Fruit fly (Drosophila melanogaster): Measurements from ENCODE around the gene laf.

laf gene

dm6 chr3R:4846787-4847186 lies 31.5 kb downstream of the laf start (continued):
- peak; percentile 15 for TF ChIP-seq Hr3 (GFP tag; optimal IDR thresholded peaks at IDR 0.05)
- no peak for TF ChIP-seq ssp (GFP tag; IDR thresholded peaks at IDR 0.05)
- no peak for TF ChIP-seq grn (GFP tag; optimal IDR thresholded peaks at IDR 0.05)
- TF ChIP-seq Med (GFP tag) = peak; percentile 83
- TF ChIP-seq CG17829 (tag; optimal IDR thresholded peaks at IDR 0.05) = peak; percentile 55
- TF ChIP-seq Usf (GFP tag; optimal IDR thresholded peaks at IDR 0.05) = no peak
- no peak for TF ChIP-seq gsb (GFP tag; IDR thresholded peaks at IDR 0.05)
- no peak for TF ChIP-seq CG18599 (GFP tag; optimal IDR thresholded peaks at IDR 0.05)
- no peak for TF ChIP-seq ash1 (GFP tag; optimal IDR thresholded peaks at IDR 0.05)
- no peak for TF ChIP-seq Fer2 (tag; optimal IDR thresholded peaks at IDR 0.05)
- no peak for TF ChIP-seq CG9932 (GFP tag; IDR thresholded peaks at IDR 0.05)
- TF ChIP-seq CG17802 (tag; optimal IDR thresholded peaks at IDR 0.05) = peak; percentile 32
- 0 out of 2 replicates have a peak, but pooled peaks have one; percentile 25 for TF ChIP-seq Oaz (GFP tag; IDR thresholded peaks at IDR 0.05)
- no peak for TF ChIP-seq ttk (GFP tag; IDR thresholded peaks at IDR 0.05)
- TF ChIP-seq da (GFP tag; optimal IDR thresholded peaks at IDR 0.05) = no peak
- no peak for TF ChIP-seq sob (GFP tag; IDR thresholded peaks at IDR 0.05)
- TF ChIP-seq dimm (GFP tag; IDR thresholded peaks at IDR 0.05) = no peak
- no peak for TF ChIP-seq CG6254 (GFP tag; optimal IDR thresholded peaks at IDR 0.05)
- no peak for TF ChIP-seq CG11456 (GFP tag; IDR thresholded peaks at IDR 0.05)
- no peak for TF ChIP-seq CG31388 (GFP tag; optimal IDR thresholded peaks at IDR 0.05)
- no peak for TF ChIP-seq Sin3A (optimal IDR thresholded peaks at IDR 0.05)
- TF ChIP-seq CG18011 (GFP tag; optimal IDR thresholded peaks at IDR 0.05) = no peak
- TF ChIP-seq Bgb (GFP tag; IDR thresholded peaks at IDR 0.05; ENCODE audit: partially characterized antibody) = no peak
- peak; percentile 10 for TF ChIP-seq CG9437 (GFP tag; optimal IDR thresholded peaks at IDR 0.05)
- peak; percentile 1 for TF ChIP-seq nerfin-1 (tag; optimal IDR thresholded peaks at IDR 0.05)
- TF ChIP-seq Trl (optimal IDR thresholded peaks at IDR 0.05) = no peak
- TF ChIP-seq Trl (GFP tag; optimal IDR thresholded peaks at IDR 0.05) = peak; percentile 22
- TF ChIP-seq caup (GFP tag; optimal IDR thresholded peaks at IDR 0.05; ENCODE audit: severe bottlenecking) = no peak
- no peak for TF ChIP-seq cg (GFP tag; optimal IDR thresholded peaks at IDR 0.05)
- TF ChIP-seq Opbp (GFP tag; IDR thresholded peaks at IDR 0.05; ENCODE audit: partially characterized antibody) = no peak
- TF ChIP-seq gsb-n (tag; optimal IDR thresholded peaks at IDR 0.05) = peak; percentile 65
- no peak for TF ChIP-seq chn (GFP tag; optimal IDR thresholded peaks at IDR 0.05)
- TF ChIP-seq nmo (GFP tag; optimal IDR thresholded peaks at IDR 0.05) = peak; percentile 67
- peak; percentile 41 for TF ChIP-seq CG13424 (tag; optimal IDR thresholded peaks at IDR 0.05)
- TF ChIP-seq CG8478 (optimal IDR thresholded peaks at IDR 0.05) = no peak
- no peak for TF ChIP-seq Fer3 (tag; optimal IDR thresholded peaks at IDR 0.05)
- TF ChIP-seq CG11247 (GFP tag; IDR thresholded peaks at IDR 0.05) = no peak
- TF ChIP-seq klu (GFP tag; IDR thresholded peaks at IDR 0.05) = no peak
- no peak for TF ChIP-seq Doc2 (GFP tag; IDR thresholded peaks at IDR 0.05)
- TF ChIP-seq p53 (GFP tag; optimal IDR thresholded peaks at IDR 0.05) = no peak
- no peak for TF ChIP-seq run (tag; optimal IDR thresholded peaks at IDR 0.05)
- TF ChIP-seq CG14014 (GFP tag; IDR thresholded peaks at IDR 0.05) = no peak; the same call in 1 of the 2 replicates
- peak; percentile 55 for TF ChIP-seq CG6689 (GFP tag; IDR thresholded peaks at IDR 0.05)
- no peak for TF ChIP-seq dati (GFP tag; IDR thresholded peaks at IDR 0.05)
- no peak for TF ChIP-seq Hr39 (optimal IDR thresholded peaks at IDR 0.05)
- TF ChIP-seq Mrtf (GFP tag; IDR thresholded peaks at IDR 0.05) = no peak
- no peak for TF ChIP-seq CG13894 (tag; optimal IDR thresholded peaks at IDR 0.05)
- no peak for TF ChIP-seq corto (GFP tag; optimal IDR thresholded peaks at IDR 0.05)
- TF ChIP-seq CG14860 (GFP tag; IDR thresholded peaks at IDR 0.05; ENCODE audit: partially characterized antibody) = no peak
- peak; percentile 15 for TF ChIP-seq Sox100B (GFP tag; optimal IDR thresholded peaks at IDR 0.05)
- no peak for TF ChIP-seq hbn (GFP tag; IDR thresholded peaks at IDR 0.05; ENCODE audit: partially characterized antibody)
- no peak for TF ChIP-seq vnd (GFP tag; IDR thresholded peaks at IDR 0.05; ENCODE audit: partially characterized antibody)
- no peak for TF ChIP-seq ato (GFP tag; IDR thresholded peaks at IDR 0.05; ENCODE audit: partially characterized antibody)

Data from whole organism, embryonic.